Worm (Caenorhabditis elegans) whole organism, L4 larva: ENCODE measurements around the gene C39D10.5.

Source experiments
- F26F4.8 ChIP-seq: fragments of 200-800 bp; sonication (Bioruptor generic); conservative IDR thresholded peaks from 2 replicates; pipeline ENCODE4 v1.3.6; 2022; ENCODE audit warnings: missing genetic modification characterization, missing compliant biosample characterization
- T26A8.4 ChIP-seq: fragments of 200-800 bp; sonication (Bioruptor generic); IDR thresholded peaks from 2 replicates; pipeline ENCODE4 v1.3.6; 2022; ENCODE audit warnings: missing genetic modification characterization, missing compliant biosample characterization
- Y48G9A.11 ChIP-seq: fragments of 200-800 bp; sonication (Bioruptor generic); IDR thresholded peaks from 2 replicates; pipeline ENCODE4 v1.3.6; 2022; ENCODE audit warnings: missing genetic modification reagents, missing genetic modification characterization, missing compliant biosample characterization
- Y75B8A.6 ChIP-seq: fragments of 200-800 bp; sonication (Bioruptor generic); IDR thresholded peaks from 2 replicates; pipeline ENCODE4 v1.3.6; 2022; ENCODE audit warnings: missing genetic modification reagents, missing genetic modification characterization, missing compliant biosample characterization
- aha-1 ChIP-seq: fragments of 150-350 bp; peaks from one replicate; lab custom pipeline; 2014; ENCODE audit warnings: missing biosample characterization, missing genetic modification characterization
- attf-4 ChIP-seq: sonication (generic microtip); optimal IDR thresholded peaks from 3 replicates; lab custom pipeline; 2017; ENCODE audit warnings: missing biosample characterization, missing genetic modification characterization
- ceh-20 ChIP-seq: fragments of 200-800 bp; sonication (Bioruptor generic); IDR thresholded peaks from 2 replicates; pipeline ENCODE4 v1.3.6; 2022; ENCODE audit warnings: missing genetic modification reagents, missing genetic modification characterization, missing compliant biosample characterization
- ceh-28 ChIP-seq: fragments of 150-350 bp; optimal IDR thresholded peaks from 2 replicates; lab custom pipeline; 2014; ENCODE audit warnings: missing biosample characterization, missing genetic modification reagents, missing genetic modification characterization
- ceh-32 ChIP-seq: sonication (generic microtip); optimal IDR thresholded peaks from 2 replicates; lab custom pipeline; 2016; ENCODE audit warnings: mild to moderate bottlenecking, missing genetic modification characterization, missing compliant biosample characterization; ENCODE audit not compliant: poor library complexity
- ceh-82 ChIP-seq: sonication (generic microtip); optimal IDR thresholded peaks from 2 replicates; lab custom pipeline; 2017; ENCODE audit warnings: missing biosample characterization, missing genetic modification characterization
- daf-16 ChIP-seq, 3 experiments: sonication (generic microtip); optimal IDR thresholded peaks; 2 replicates each; lab custom pipeline; 2016 to 2017; ENCODE audit warnings: missing genetic modification characterization in 3 of 3, missing genetic modification reagents in 3 of 3, mild to moderate bottlenecking in 2 of 3, missing compliant biosample characterization in 2 of 3, missing biosample characterization in 1 of 3, moderate library complexity in 1 of 3
- dmd-6 ChIP-seq: fragments of 200-800 bp; sonication (Bioruptor generic); IDR thresholded peaks from 2 replicates; pipeline ENCODE4 v1.3.6; 2022; ENCODE audit warnings: missing genetic modification reagents, missing genetic modification characterization, missing compliant biosample characterization
- dve-1 ChIP-seq: sonication (generic microtip); optimal IDR thresholded peaks from 2 replicates; lab custom pipeline; 2017; ENCODE audit warnings: antibody characterized with exemption, mild to moderate bottlenecking, missing genetic modification characterization, missing compliant biosample characterization; ENCODE audit not compliant: insufficient read depth
- egl-27 ChIP-seq: sonication (generic microtip); optimal IDR thresholded peaks from 3 replicates; lab custom pipeline; 2017; ENCODE audit warnings: missing biosample characterization, missing genetic modification reagents, missing genetic modification characterization
- fkh-10 ChIP-seq: fragments of 150-350 bp; optimal IDR thresholded peaks from 2 replicates; lab custom pipeline; 2014; ENCODE audit warnings: missing biosample characterization, missing genetic modification reagents, missing genetic modification characterization
- hif-1 ChIP-seq, 2 experiments: sonication (generic microtip); optimal IDR thresholded peaks; 2 replicates each; lab custom pipeline; 2016 to 2017; ENCODE audit warnings: missing compliant biosample characterization in 2 of 2, missing genetic modification characterization in 2 of 2, missing genetic modification reagents in 2 of 2, missing genotype in 2 of 2, mild to moderate bottlenecking in 1 of 2
- hlh-11 ChIP-seq: fragments of 200-800 bp; sonication (Bioruptor generic); optimal IDR thresholded peaks from 2 replicates; lab custom pipeline; 2018; ENCODE audit warnings: mild to moderate bottlenecking, missing genetic modification characterization, missing compliant biosample characterization
- hlh-30 ChIP-seq: sonication (generic microtip); optimal IDR thresholded peaks from 2 replicates; lab custom pipeline; 2017; ENCODE audit warnings: antibody characterized with exemption, mild to moderate bottlenecking, missing genetic modification characterization, missing compliant biosample characterization; ENCODE audit not compliant: insufficient read depth
- hmg-1.1 ChIP-seq: fragments of 200-800 bp; sonication (Bioruptor generic); IDR thresholded peaks from 2 replicates; pipeline ENCODE4 v1.3.6; 2022; ENCODE audit warnings: missing genetic modification reagents, missing genetic modification characterization, missing compliant biosample characterization
- jun-1 ChIP-seq: fragments of 150-350 bp; optimal IDR thresholded peaks from 2 replicates; lab custom pipeline; 2014; ENCODE audit warnings: missing biosample characterization, missing genetic modification reagents, missing genetic modification characterization
- lin-13 ChIP-seq: fragments of 150-350 bp; optimal IDR thresholded peaks from 2 replicates; lab custom pipeline; 2014; ENCODE audit warnings: missing biosample characterization, missing genetic modification reagents, missing genetic modification characterization
- mdl-1 ChIP-seq, 2 experiments: fragments of 150-350 bp in 1 of 2; sonication (generic microtip) in 1 of 2; optimal IDR thresholded peaks; 2 replicates each; lab custom pipeline; 2014 to 2017; ENCODE audit warnings: missing biosample characterization in 2 of 2, missing genetic modification characterization in 2 of 2
- mxl-3 ChIP-seq: fragments of 200-800 bp; sonication (Bioruptor generic); optimal IDR thresholded peaks from 2 replicates; lab custom pipeline; 2018; ENCODE audit warnings: mild to moderate bottlenecking, missing genetic modification characterization, missing compliant biosample characterization
- nhr-10 ChIP-seq: fragments of 150-350 bp; optimal IDR thresholded peaks from 2 replicates; lab custom pipeline; 2014; ENCODE audit warnings: missing biosample characterization, missing genetic modification characterization
- nhr-11 ChIP-seq: fragments of 150-350 bp; optimal IDR thresholded peaks from 2 replicates; lab custom pipeline; 2014; ENCODE audit warnings: missing biosample characterization, missing genetic modification characterization
- nhr-28 ChIP-seq: fragments of 150-350 bp; optimal IDR thresholded peaks from 2 replicates; lab custom pipeline; 2014; ENCODE audit warnings: missing biosample characterization, missing genetic modification characterization
- nhr-48 ChIP-seq: sonication (generic microtip); optimal IDR thresholded peaks from 2 replicates; lab custom pipeline; 2016; ENCODE audit warnings: mild to moderate bottlenecking, missing genetic modification characterization, missing compliant biosample characterization
- saeg-2 ChIP-seq: fragments of 200-800 bp; sonication (Bioruptor generic); IDR thresholded peaks from 2 replicates; pipeline ENCODE4 v1.3.6; 2022; ENCODE audit warnings: missing genetic modification reagents, missing genetic modification characterization, missing compliant biosample characterization
- set-16 ChIP-seq: fragments of 200-800 bp; sonication (Bioruptor generic); IDR thresholded peaks from 2 replicates; pipeline ENCODE4 v1.3.6; 2022; ENCODE audit warnings: missing genetic modification reagents, missing genetic modification characterization, missing compliant biosample characterization
- skn-1 ChIP-seq: fragments of 150-350 bp; optimal IDR thresholded peaks from 2 replicates; lab custom pipeline; 2014; ENCODE audit warnings: missing biosample characterization, missing genetic modification characterization
- snpc-1.2 ChIP-seq: fragments of 200-800 bp; sonication (Bioruptor generic); IDR thresholded peaks from 2 replicates; pipeline ENCODE4 v1.3.6; 2022; ENCODE audit warnings: missing genetic modification reagents, missing genetic modification characterization, missing compliant biosample characterization
- unc-62 ChIP-seq, 3 experiments: fragments of 150-350 bp in 1 of 3; sonication (generic microtip); optimal IDR thresholded peaks in 2 of 3; peaks in 1 of 3; 1 replicate in 1 of 3; 2 replicates in 2 of 3; lab custom pipeline; 2014 to 2017; ENCODE audit warnings: missing biosample characterization in 3 of 3, missing genetic modification characterization in 3 of 3, missing genetic modification reagents in 3 of 3, missing genotype in 1 of 3
- vab-7 ChIP-seq: fragments of 200-800 bp; sonication (Bioruptor generic); IDR thresholded peaks from 2 replicates; pipeline ENCODE4 v1.3.6; 2022; ENCODE audit warnings: missing genetic modification reagents, missing genetic modification characterization, missing compliant biosample characterization
- zip-2 ChIP-seq: fragments of 150-350 bp; optimal IDR thresholded peaks from 2 replicates; lab custom pipeline; 2014; ENCODE audit warnings: missing biosample characterization, missing genetic modification characterization

Gene C39D10.5

ce11 chrX:7873350-7873749, 18.8 kb downstream of the C39D10.5 start:
- peak in 1 of 2 experiments; percentile 51 for TF ChIP-seq unc-62 (GFP tag; optimal IDR thresholded peaks at IDR 0.05 in 1 of 2; lab: Kevin White, UChicago)
- no peak for TF ChIP-seq unc-62 (tag; optimal IDR thresholded peaks at IDR 0.05; lab: Kevin White, UChicago)
- no peak for TF ChIP-seq nhr-28 (tag; lab: Kevin White, UChicago)

ce11 chrX:7867307-7867706, 24.9 kb downstream of the C39D10.5 start:
- TF ChIP-seq nhr-10, result no peak
- TF ChIP-seq saeg-2, result no peak
- no peak for TF ChIP-seq fkh-10 (GFP tag; lab: Kevin White, UChicago)
- peak; percentile 1 for TF ChIP-seq dve-1 (tag; lab: Kevin White, UChicago)
- TF ChIP-seq skn-1 (tag; lab: Kevin White, UChicago), result no peak
- no peak for TF ChIP-seq daf-16 (GFP tag; optimal IDR thresholded peaks at IDR 0.05; lab: Kevin White, UChicago)
- TF ChIP-seq daf-16 (tag; optimal IDR thresholded peaks at IDR 0.05; lab: Kevin White, UChicago), result peak; percentile 55
- no peak for TF ChIP-seq attf-4 (tag; lab: Kevin White, UChicago)
- TF ChIP-seq aha-1, result peak; percentile 9
- peak in 1 of 2 experiments; percentile 52 for TF ChIP-seq hif-1 (tag; optimal IDR thresholded peaks at IDR 0.05; lab: Kevin White, UChicago)
- peak in 1 of 2 experiments; percentile 96 for TF ChIP-seq unc-62 (GFP tag; optimal IDR thresholded peaks at IDR 0.05 in 1 of 2; lab: Kevin White, UChicago)
- no peak for TF ChIP-seq unc-62 (tag; optimal IDR thresholded peaks at IDR 0.05; lab: Kevin White, UChicago)
- TF ChIP-seq mdl-1 (tag; optimal IDR thresholded peaks at IDR 0.05; lab: Kevin White, UChicago), result no peak

ce11 chrX:7866493-7866892, 25.7 kb downstream of the C39D10.5 start:
- no peak for TF ChIP-seq mxl-3 (GFP tag; lab: Kevin White, UChicago)
- TF ChIP-seq dve-1 (tag; lab: Kevin White, UChicago), result no peak
- TF ChIP-seq hlh-11 (tag; lab: Kevin White, UChicago), result peak; percentile 54
- peak in 1 of 2 experiments; percentile 93 for TF ChIP-seq unc-62 (GFP tag; optimal IDR thresholded peaks at IDR 0.05 in 1 of 2; lab: Kevin White, UChicago)
- no peak for TF ChIP-seq unc-62 (tag; optimal IDR thresholded peaks at IDR 0.05; lab: Kevin White, UChicago)
- no peak for TF ChIP-seq vab-7 (GFP tag; lab: Robert Waterston, UW)
- TF ChIP-seq jun-1 (tag; lab: Kevin White, UChicago), result no peak
- peak in 1 of 2 experiments; percentile 40 for TF ChIP-seq daf-16 (GFP tag; optimal IDR thresholded peaks at IDR 0.05; lab: Kevin White, UChicago)
- TF ChIP-seq daf-16 (tag; optimal IDR thresholded peaks at IDR 0.05; lab: Kevin White, UChicago), result peak; percentile 26
- TF ChIP-seq T26A8.4, result no peak
- no peak for TF ChIP-seq F26F4.8 (GFP tag; lab: Robert Waterston, UW)
- TF ChIP-seq ceh-28, result no peak
- no peak for TF ChIP-seq hmg-1.1
- TF ChIP-seq ceh-20 (GFP tag; lab: Robert Waterston, UW), result peak; percentile 29; the same call in 1 of the 2 replicates
- no peak for TF ChIP-seq ceh-82 (tag; lab: Kevin White, UChicago)
- no peak for TF ChIP-seq Y75B8A.6 (GFP tag; lab: Robert Waterston, UW)
- no peak for TF ChIP-seq zip-2 (tag; lab: Kevin White, UChicago)
- TF ChIP-seq nhr-48 (tag; lab: Kevin White, UChicago), result no peak
- TF ChIP-seq set-16 (GFP tag; lab: Robert Waterston, UW), result no peak
- no peak for TF ChIP-seq lin-13 (GFP tag; lab: Kevin White, UChicago)
- no peak for TF ChIP-seq egl-27 (tag; lab: Kevin White, UChicago)
- peak; percentile 37; the same call in 1 of the 2 replicates for TF ChIP-seq dmd-6 (GFP tag; lab: Robert Waterston, UW)
- TF ChIP-seq ceh-32, result no peak
- peak; percentile 61 for TF ChIP-seq nhr-11 (tag; lab: Kevin White, UChicago)
- peak in 1 of 2 experiments; percentile 38 for TF ChIP-seq hif-1 (tag; optimal IDR thresholded peaks at IDR 0.05; lab: Kevin White, UChicago)
- TF ChIP-seq hlh-30 (tag; lab: Kevin White, UChicago), result peak; percentile 35

- TF ChIP-seq snpc-1.2 (GFP tag; lab: Robert Waterston, UW) (no peak), Y48G9A.11 (GFP tag; lab: Robert Waterston, UW) (no peak), unc-62 (GFP tag; optimal IDR thresholded peaks at IDR 0.05 in 1 of 2; lab: Kevin White, UChicago) (peak in 1 of 2 experiments; percentile 86), unc-62 (tag; optimal IDR thresholded peaks at IDR 0.05; lab: Kevin White, UChicago) (no peak)
Observed at ce11 chrX:7847413-7847812, 44.8 kb downstream of the C39D10.5 start, which contains the start of gene C54D2.6. Gene C54D2.6, minus strand, starts transcription at chrX:7847513.
